Worm (Caenorhabditis elegans) whole organism, young adult: ENCODE measurements around the gene wrk-1.
A peak's percentile ranks its signal among the peaks of the same experiment; 100 is the strongest.

Experiments
- F52B5.7 ChIP-seq: sonication (generic microtip); optimal IDR thresholded peaks from 2 replicates; lab custom pipeline; 2016; ENCODE audit warnings: mild to moderate bottlenecking, missing genetic modification characterization, missing compliant biosample characterization
- K12H6.12 ChIP-seq: fragments of 200-800 bp; sonication (Bioruptor generic); optimal IDR thresholded peaks from 2 replicates; lab custom pipeline; 2018; ENCODE audit warnings: mild to moderate bottlenecking, missing genetic modification characterization, missing compliant biosample characterization
- die-1 ChIP-seq: sonication (generic microtip); optimal IDR thresholded peaks from 2 replicates; lab custom pipeline; 2016; ENCODE audit warnings: missing genotype, mild to moderate bottlenecking, missing genetic modification characterization, missing compliant biosample characterization
- snpc-4 ChIP-seq, 5 experiments: fragments of 150-350 bp in 1 of 5; sonication (generic microtip) in 4 of 5; optimal IDR thresholded peaks; 2 replicates each; lab custom pipeline; 2014 to 2018; ENCODE audit warnings: missing genetic modification characterization in 5 of 5, missing biosample characterization in 3 of 5, antibody characterized with exemption in 2 of 5, mild to moderate bottlenecking in 2 of 5, missing compliant biosample characterization in 2 of 5, missing genotype in 2 of 5, moderate library complexity in 2 of 5, missing genetic modification reagents in 1 of 5

DNA sequence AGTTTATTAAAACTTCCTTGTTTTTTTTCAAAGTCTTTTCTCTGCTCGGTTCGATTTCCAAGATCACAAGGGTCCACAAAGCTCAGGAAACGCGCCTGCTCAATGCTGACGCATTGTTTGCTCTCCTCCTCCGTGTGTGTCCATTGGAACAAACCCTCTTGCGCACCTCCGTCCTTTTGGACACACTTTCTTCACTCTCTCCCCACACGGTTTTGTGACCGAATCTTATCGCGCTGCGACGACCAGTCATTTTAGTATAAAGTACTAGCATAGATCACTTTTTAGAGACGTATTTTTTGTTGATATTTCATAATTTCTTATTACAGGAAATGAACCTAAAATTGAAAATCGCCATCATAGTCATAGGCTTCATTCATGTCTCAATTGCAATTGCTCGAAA lies 24.2 kb downstream of the wrk-1 start:
- TF ChIP-seq K12H6.12 (peak; percentile 53), F52B5.7 (no peak), snpc-4 (GFP tag; optimal IDR thresholded peaks at IDR 0.05; lab: Kevin White, UChicago) (no peak), snpc-4 (tag; optimal IDR thresholded peaks at IDR 0.05; lab: Kevin White, UChicago) (peak in 1 of 4 experiments; percentile 48), die-1 (tag; lab: Kevin White, UChicago) (no peak)
